Worm (Caenorhabditis elegans) whole organism, young adult: ENCODE results near the gene C49C3.11.
A peak's percentile ranks its signal among the peaks of the same experiment; 100 is the strongest.

Source experiments
- F57C9.4 ChIP-seq: sonication (generic microtip); optimal IDR thresholded peaks from 2 replicates; lab custom pipeline; 2017; ENCODE audit warnings: mild to moderate bottlenecking, missing genetic modification characterization, missing compliant biosample characterization
- aptf-3 ChIP-seq: fragments of 200-800 bp; sonication (Bioruptor generic); IDR thresholded peaks from 2 replicates; pipeline ENCODE4 v1.3.6; 2022; ENCODE audit warnings: missing genetic modification characterization, missing compliant biosample characterization
- attf-5 ChIP-seq: fragments of 200-800 bp; sonication (Bioruptor generic); optimal IDR thresholded peaks from 2 replicates; lab custom pipeline; 2018; ENCODE audit warnings: mild to moderate bottlenecking, missing genetic modification characterization, missing compliant biosample characterization
- ccch-3 ChIP-seq: fragments of 200-800 bp; sonication (Bioruptor generic); optimal IDR thresholded peaks from 2 replicates; lab custom pipeline; 2018; ENCODE audit warnings: mild to moderate bottlenecking, missing genetic modification characterization, missing compliant biosample characterization
- ceh-27 ChIP-seq: fragments of 200-800 bp; sonication (Bioruptor generic); optimal IDR thresholded peaks from 2 replicates; lab custom pipeline; 2018; ENCODE audit warnings: mild to moderate bottlenecking, missing genetic modification characterization, moderate library complexity, missing compliant biosample characterization
- ceh-40 ChIP-seq: fragments of 200-800 bp; sonication (Bioruptor generic); IDR thresholded peaks from 2 replicates; pipeline ENCODE4 v1.3.6; 2022; ENCODE audit warnings: missing genetic modification characterization, missing compliant biosample characterization
- ceh-91 ChIP-seq: fragments of 200-800 bp; sonication (Bioruptor generic); IDR thresholded peaks from 2 replicates; pipeline ENCODE4 v1.3.6; 2022; ENCODE audit warnings: missing genetic modification reagents, missing genetic modification characterization, missing compliant biosample characterization
- dox-1 ChIP-seq: fragments of 200-800 bp; sonication (Bioruptor generic); IDR thresholded peaks from 2 replicates; pipeline ENCODE4 v1.3.6; 2022; ENCODE audit warnings: missing genetic modification reagents, missing genetic modification characterization, missing compliant biosample characterization
- dpff-1 ChIP-seq: sonication (generic microtip); optimal IDR thresholded peaks from 2 replicates; lab custom pipeline; 2017; ENCODE audit warnings: mild to moderate bottlenecking, missing genetic modification characterization, missing compliant biosample characterization
- egl-18 ChIP-seq: fragments of 200-800 bp; sonication (Bioruptor generic); IDR thresholded peaks from 2 replicates; pipeline ENCODE4 v1.3.6; 2022; ENCODE audit warnings: missing genetic modification reagents, missing genetic modification characterization, missing compliant biosample characterization
- fkh-3 ChIP-seq: sonication (generic microtip); optimal IDR thresholded peaks from 2 replicates; lab custom pipeline; 2016; ENCODE audit warnings: mild to moderate bottlenecking, missing genetic modification characterization, missing compliant biosample characterization
- hrde-1 ChIP-seq: sonication (generic microtip); optimal IDR thresholded peaks from 2 replicates; lab custom pipeline; 2016; ENCODE audit warnings: missing genetic modification characterization, mild to moderate bottlenecking, missing compliant biosample characterization, moderate library complexity, missing genotype, missing genetic modification reagents, borderline replicate concordance
- lag-1 ChIP-seq: fragments of 200-800 bp; sonication (Bioruptor generic); IDR thresholded peaks from 2 replicates; pipeline ENCODE4 v1.3.6; 2022; ENCODE audit warnings: missing genetic modification reagents, missing genetic modification characterization, missing compliant biosample characterization
- let-526 ChIP-seq: fragments of 200-800 bp; sonication (Bioruptor generic); IDR thresholded peaks from 2 replicates; pipeline ENCODE4 v1.3.6; 2022; ENCODE audit warnings: missing genetic modification reagents, missing genetic modification characterization, missing compliant biosample characterization
- let-607 ChIP-seq, 2 experiments: fragments of 200-800 bp in 1 of 2; sonication (Bioruptor generic) in 1 of 2; sonication (generic microtip) in 1 of 2; optimal IDR thresholded peaks; 2 replicates each; lab custom pipeline; 2016 to 2018; ENCODE audit warnings: mild to moderate bottlenecking in 2 of 2, missing compliant biosample characterization in 2 of 2, missing genetic modification characterization in 2 of 2, moderate library complexity in 2 of 2, missing genotype in 1 of 2
- lir-1 ChIP-seq: fragments of 200-800 bp; sonication (Bioruptor generic); conservative IDR thresholded peaks from 2 replicates; pipeline ENCODE4 v1.3.6; 2022; ENCODE audit warnings: missing genetic modification reagents, missing genetic modification characterization, missing compliant biosample characterization
- madf-6 ChIP-seq: fragments of 200-800 bp; sonication (Bioruptor generic); IDR thresholded peaks from 2 replicates; pipeline ENCODE4 v1.3.6; 2022; ENCODE audit warnings: missing genetic modification reagents, missing genetic modification characterization, missing compliant biosample characterization
- mel-28 ChIP-seq: sonication (generic microtip); optimal IDR thresholded peaks from 2 replicates; lab custom pipeline; 2016; ENCODE audit warnings: borderline replicate concordance, mild to moderate bottlenecking, missing genetic modification characterization, missing compliant biosample characterization
- nhr-80 ChIP-seq: sonication (generic microtip); optimal IDR thresholded peaks from 2 replicates; lab custom pipeline; 2016; ENCODE audit warnings: missing genetic modification characterization, missing compliant biosample characterization
- pbrm-1 ChIP-seq: fragments of 200-800 bp; sonication (Bioruptor generic); IDR thresholded peaks from 2 replicates; pipeline ENCODE4 v1.3.6; 2022; ENCODE audit warnings: missing genetic modification reagents, missing genetic modification characterization, missing compliant biosample characterization
- snpc-1.3 ChIP-seq: sonication (generic microtip); optimal IDR thresholded peaks from 2 replicates; lab custom pipeline; 2017; ENCODE audit warnings: missing genetic modification characterization, mild to moderate bottlenecking, missing compliant biosample characterization, antibody characterized with exemption, moderate library complexity, missing genotype, missing genetic modification reagents; ENCODE audit not compliant: insufficient read depth
- tbx-9 ChIP-seq: sonication (generic microtip); optimal IDR thresholded peaks from 2 replicates; lab custom pipeline; 2016; ENCODE audit warnings: borderline replicate concordance, missing genetic modification characterization, inconsistent platforms, missing compliant biosample characterization
- tlf-1 ChIP-seq: fragments of 200-800 bp; sonication (Bioruptor generic); optimal IDR thresholded peaks from 2 replicates; lab custom pipeline; 2018; ENCODE audit warnings: mild to moderate bottlenecking, missing genetic modification characterization, missing compliant biosample characterization
- unc-130 ChIP-seq: sonication (generic microtip); optimal IDR thresholded peaks from 2 replicates; lab custom pipeline; 2016; ENCODE audit warnings: missing genetic modification reagents, missing genetic modification characterization, missing compliant biosample characterization
- unc-62 ChIP-seq: fragments of 150-350 bp; optimal IDR thresholded peaks from 2 replicates; lab custom pipeline; 2014; ENCODE audit warnings: missing biosample characterization, missing genetic modification reagents, missing genetic modification characterization
- xnd-1 ChIP-seq: sonication (generic microtip); optimal IDR thresholded peaks from 2 replicates; lab custom pipeline; 2016; ENCODE audit warnings: missing genotype, missing genetic modification reagents, missing genetic modification characterization, missing compliant biosample characterization
- ztf-28 ChIP-seq: fragments of 200-800 bp; sonication (Bioruptor generic); IDR thresholded peaks from 2 replicates; pipeline ENCODE4 v1.3.6; 2022; ENCODE audit warnings: missing genetic modification reagents, missing genetic modification characterization, missing compliant biosample characterization

The C49C3.11 gene

DNA sequence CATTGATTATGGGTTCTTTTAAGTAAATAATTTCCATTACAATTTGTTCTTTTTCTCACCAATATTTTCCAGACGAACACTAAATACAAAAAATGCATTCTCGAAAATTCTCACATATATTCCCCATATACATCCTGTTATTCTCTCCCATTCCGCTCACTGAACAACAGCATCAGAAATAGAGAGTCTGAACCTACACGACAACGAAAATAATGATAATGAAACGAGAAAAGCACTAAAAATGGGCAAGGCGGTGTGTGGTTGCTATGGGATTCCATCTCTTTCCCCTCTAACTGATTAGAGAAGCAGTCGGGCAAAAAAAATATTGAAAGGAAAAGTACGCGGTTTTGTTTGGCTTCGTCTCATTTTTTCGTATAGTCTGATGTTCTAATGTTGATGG is 39.5 kb downstream of the C49C3.11 start, which contains the start of gene C30H6.12:
Gene C30H6.12 (plus strand): TSS at position 301 of the 400 bp plus-strand sequence.
- TF ChIP-seq fkh-3 (tag; lab: Kevin White, UChicago) (no peak), ztf-28 (GFP tag; lab: Robert Waterston, UW) (no peak), tbx-9 (tag; lab: Kevin White, UChicago) (no peak), unc-62 (no peak), ceh-27 (GFP tag; lab: Kevin White, UChicago) (no peak), pbrm-1 (GFP tag; lab: Robert Waterston, UW) (no peak), mel-28 (tag; lab: Kevin White, UChicago) (no peak), aptf-3 (GFP tag; lab: Robert Waterston, UW) (no peak), xnd-1 (tag; lab: Kevin White, UChicago) (no peak), lir-1 (GFP tag; lab: Robert Waterston, UW) (no peak), tlf-1 (GFP tag; lab: Kevin White, UChicago) (no peak), ceh-91 (no peak), hrde-1 (tag; lab: Kevin White, UChicago) (no peak), dpff-1 (no peak), madf-6 (GFP tag; lab: Robert Waterston, UW) (no peak), F57C9.4 (tag; lab: Kevin White, UChicago) (no peak), egl-18 (GFP tag; lab: Robert Waterston, UW) (no peak)

- no peak for TF ChIP-seq unc-130 (GFP tag; lab: Kevin White, UChicago)
- no peak for TF ChIP-seq let-526 (GFP tag; lab: Robert Waterston, UW)
- TF ChIP-seq snpc-1.3, result no peak
- no peak for TF ChIP-seq ceh-27 (GFP tag; lab: Kevin White, UChicago)
- TF ChIP-seq dox-1 (GFP tag; lab: Robert Waterston, UW), result no peak
- TF ChIP-seq lag-1 (GFP tag; lab: Robert Waterston, UW), result no peak
- peak; percentile 86 for TF ChIP-seq nhr-80
- no peak for TF ChIP-seq F57C9.4 (tag; lab: Kevin White, UChicago)
- no peak for TF ChIP-seq lir-1 (GFP tag; lab: Robert Waterston, UW)
- TF ChIP-seq ceh-40 (GFP tag; lab: Robert Waterston, UW), result no peak
- no peak for TF ChIP-seq ccch-3 (GFP tag; lab: Kevin White, UChicago)
- TF ChIP-seq attf-5 (GFP tag; lab: Kevin White, UChicago), result no peak
- peak; percentile 18 to 49 for TF ChIP-seq let-607 (tag; optimal IDR thresholded peaks at IDR 0.05; lab: Kevin White, UChicago)
Measured at ce11 chrIV:17387442-17387967, 43.9 kb downstream of the C49C3.11 start, which contains the start of gene T02D1.8. Gene T02D1.8 (minus strand): TSS chrIV:17387492.
